Fruit fly (Drosophila melanogaster): ENCODE results near the gene CG32152.

CG32152 gene

DNA sequence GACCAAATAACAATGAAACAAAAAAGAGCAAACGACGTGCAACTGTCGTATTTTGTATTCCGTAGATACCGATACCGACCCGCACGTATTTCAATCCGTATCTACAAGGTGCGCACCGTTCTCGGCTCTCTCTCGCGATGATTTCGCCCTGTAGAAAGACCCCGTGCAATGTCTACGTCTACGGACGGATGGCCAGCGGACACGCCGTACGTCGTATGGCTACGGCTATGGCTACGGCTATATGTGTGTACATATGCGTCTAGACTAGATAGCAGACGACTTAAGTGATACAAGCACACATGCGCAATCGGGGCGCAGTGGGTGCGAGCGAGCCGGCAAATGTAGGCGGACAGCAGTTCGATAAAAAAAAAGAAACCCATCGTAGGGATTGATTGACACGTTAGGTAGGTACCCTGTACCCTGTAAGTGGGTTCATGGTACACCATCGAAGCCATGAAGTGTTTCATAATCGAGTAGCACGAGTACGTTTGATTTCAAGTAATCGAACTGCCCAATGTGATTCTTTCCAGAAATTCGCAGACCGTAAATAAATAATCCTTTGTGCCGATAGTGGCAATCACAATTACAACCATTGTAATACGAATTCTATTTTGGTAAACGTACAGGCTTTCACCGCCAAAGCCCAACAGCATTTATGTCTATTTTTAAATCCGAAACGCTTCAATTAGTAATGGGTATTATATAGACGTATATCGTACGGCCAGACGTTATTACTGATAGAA is 5.8 kb upstream of the CG32152 start:
- no peak for TF ChIP-seq sage (GFP tag; optimal IDR thresholded peaks at IDR 0.05)
- TF ChIP-seq Sp1 (GFP tag; optimal IDR thresholded peaks at IDR 0.05), result peak; percentile 17
- TF ChIP-seq dl (GFP tag; optimal IDR thresholded peaks at IDR 0.05; ENCODE audit: insufficient read depth in 1 of 2, partially characterized antibody in 2 of 2), result peak in 1 of 2 experiments; percentile 42
- peak; percentile 36 for TF ChIP-seq fru (GFP tag; optimal IDR thresholded peaks at IDR 0.05)
- TF ChIP-seq pan (optimal IDR thresholded peaks at IDR 0.05), result no peak
- peak; percentile 39 for TF ChIP-seq h (GFP tag; optimal IDR thresholded peaks at IDR 0.05)
- TF ChIP-seq Rel (GFP tag; optimal IDR thresholded peaks at IDR 0.05), result no peak
- peak; percentile 7 for TF ChIP-seq Rel (tag; optimal IDR thresholded peaks at IDR 0.05)
- peak; percentile 26 for TF ChIP-seq woc (GFP tag; optimal IDR thresholded peaks at IDR 0.05)

DNA sequence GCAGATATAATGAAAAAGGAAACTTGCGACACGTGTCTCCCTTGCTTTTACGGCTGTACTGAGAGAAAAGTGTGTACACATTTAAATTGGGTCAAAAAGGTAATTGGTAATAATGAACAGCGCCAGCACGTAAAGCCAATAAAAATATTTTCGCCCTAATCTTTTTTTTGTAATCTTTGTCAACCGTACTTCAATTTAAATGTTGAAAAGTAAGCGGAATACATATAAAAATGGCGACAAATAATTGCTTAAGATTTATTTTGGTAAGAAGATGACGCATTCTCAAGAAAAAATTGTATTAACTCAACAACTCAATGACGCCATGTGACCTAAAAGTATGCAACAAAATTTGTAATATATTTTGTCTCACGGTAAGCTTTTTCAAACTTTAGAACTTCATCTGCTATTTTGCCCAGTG is 4.0 kb upstream of the CG32152 start:
- TF ChIP-seq GATAd (GFP tag; optimal IDR thresholded peaks at IDR 0.05), result no peak
- TF ChIP-seq N (GFP tag; optimal IDR thresholded peaks at IDR 0.05), result no peak
- no peak for TF ChIP-seq pan (optimal IDR thresholded peaks at IDR 0.05)
- TF ChIP-seq lola (GFP tag; optimal IDR thresholded peaks at IDR 0.05), result no peak
- TF ChIP-seq Abd-B (GFP tag; optimal IDR thresholded peaks at IDR 0.05), result no peak
- TF ChIP-seq Rel (GFP tag; optimal IDR thresholded peaks at IDR 0.05), result no peak
- no peak for TF ChIP-seq Rel (tag; optimal IDR thresholded peaks at IDR 0.05)
- TF ChIP-seq HLH106 (tag; optimal IDR thresholded peaks at IDR 0.05), result no peak
- TF ChIP-seq fru (GFP tag; optimal IDR thresholded peaks at IDR 0.05), result peak; percentile 32
- TF ChIP-seq Myc (optimal IDR thresholded peaks at IDR 0.05), result no peak
- peak; percentile 31 for TF ChIP-seq h (GFP tag; optimal IDR thresholded peaks at IDR 0.05)
- no peak for TF ChIP-seq sage (GFP tag; optimal IDR thresholded peaks at IDR 0.05)
- TF ChIP-seq Hr83 (GFP tag; optimal IDR thresholded peaks at IDR 0.05; ENCODE audit: poor library complexity, severe bottlenecking), result no peak
- TF ChIP-seq CG9705 (GFP tag; optimal IDR thresholded peaks at IDR 0.05), result no peak
- no peak for TF ChIP-seq Dfd (GFP tag; optimal IDR thresholded peaks at IDR 0.05)
- TF ChIP-seq rgr (GFP tag; optimal IDR thresholded peaks at IDR 0.05), result no peak
- TF ChIP-seq ey (GFP tag; optimal IDR thresholded peaks at IDR 0.05), result peak; percentile 20
- no peak for TF ChIP-seq dsf (GFP tag; optimal IDR thresholded peaks at IDR 0.05; ENCODE audit: borderline replicate concordance)
- TF ChIP-seq Sp1 (GFP tag; optimal IDR thresholded peaks at IDR 0.05), result peak; percentile 2
- TF ChIP-seq br (GFP tag; optimal IDR thresholded peaks at IDR 0.05), result no peak
- no peak for TF ChIP-seq CG32264 (GFP tag; optimal IDR thresholded peaks at IDR 0.05)
- TF ChIP-seq Hnf4 (GFP tag; optimal IDR thresholded peaks at IDR 0.05), result peak; percentile 10
- TF ChIP-seq foxo (GFP tag; optimal IDR thresholded peaks at IDR 0.05), result peak in 1 of 2 experiments; percentile 37
- TF ChIP-seq Jra (GFP tag; optimal IDR thresholded peaks at IDR 0.05), result peak; percentile 3
- peak; percentile 47 for TF ChIP-seq psq (GFP tag; optimal IDR thresholded peaks at IDR 0.05)
- TF ChIP-seq usp (GFP tag; optimal IDR thresholded peaks at IDR 0.05), result no peak
- TF ChIP-seq tai (GFP tag; optimal IDR thresholded peaks at IDR 0.05), result peak; percentile 24
- no peak for TF ChIP-seq jim (GFP tag; optimal IDR thresholded peaks at IDR 0.05)
- no peak for TF ChIP-seq Mio (GFP tag; optimal IDR thresholded peaks at IDR 0.05)
- TF ChIP-seq OdsH (GFP tag; optimal IDR thresholded peaks at IDR 0.05), result no peak
- no peak for TF ChIP-seq sv (GFP tag; optimal IDR thresholded peaks at IDR 0.05)
- TF ChIP-seq dmrt93B (GFP tag; optimal IDR thresholded peaks at IDR 0.05), result peak; percentile 1
- peak; percentile 51 for TF ChIP-seq brk (GFP tag; optimal IDR thresholded peaks at IDR 0.05)
- TF ChIP-seq Vsx2 (GFP tag; optimal IDR thresholded peaks at IDR 0.05; ENCODE audit: partially characterized antibody), result no peak
- TF ChIP-seq woc (GFP tag; optimal IDR thresholded peaks at IDR 0.05), result peak; percentile 1

DNA sequence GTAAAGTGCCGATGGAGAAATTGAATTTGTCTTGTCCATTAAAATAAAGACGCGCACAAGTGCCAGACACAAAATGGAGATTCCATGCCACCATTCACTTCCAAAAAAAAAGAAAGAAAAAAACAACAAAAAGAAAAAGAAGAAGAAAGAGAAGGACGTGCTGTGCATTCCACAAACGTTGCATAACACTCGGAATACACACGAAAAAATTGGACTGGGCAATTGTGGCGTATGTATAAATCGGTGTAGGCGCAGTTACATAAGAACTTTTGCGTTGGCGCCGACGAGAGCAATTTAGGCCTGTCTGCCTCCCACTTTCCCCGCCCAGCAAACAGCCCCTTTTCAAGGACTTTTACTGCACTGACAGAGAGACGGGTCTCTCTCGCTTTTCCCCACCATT is 3.5 kb upstream of the CG32152 start:
- no peak for TF ChIP-seq sage (GFP tag; optimal IDR thresholded peaks at IDR 0.05)
- no peak for TF ChIP-seq foxo (GFP tag; optimal IDR thresholded peaks at IDR 0.05)
- TF ChIP-seq rgr (GFP tag; optimal IDR thresholded peaks at IDR 0.05), result no peak
- TF ChIP-seq jim (GFP tag; optimal IDR thresholded peaks at IDR 0.05), result no peak
- TF ChIP-seq ey (GFP tag; optimal IDR thresholded peaks at IDR 0.05), result no peak
- no peak for TF ChIP-seq GATAd (GFP tag; optimal IDR thresholded peaks at IDR 0.05)
- no peak for TF ChIP-seq Hr83 (GFP tag; optimal IDR thresholded peaks at IDR 0.05; ENCODE audit: poor library complexity, severe bottlenecking)
- TF ChIP-seq OdsH (GFP tag; optimal IDR thresholded peaks at IDR 0.05), result no peak
- no peak for TF ChIP-seq woc (GFP tag; optimal IDR thresholded peaks at IDR 0.05)
- TF ChIP-seq h (GFP tag; optimal IDR thresholded peaks at IDR 0.05), result no peak

Data from whole organism, wandering third instar larva.